Fruit fly (Drosophila melanogaster) whole organism, embryonic: Measurements from ENCODE around the gene Gss1.

Experiments used
- Abd-B ChIP-seq: fragments of 200-800 bp; sonication (Bioruptor generic); optimal IDR thresholded peaks from 2 replicates; lab custom pipeline; 2018; ENCODE audit warnings: missing biosample characterization, mild to moderate bottlenecking, missing genetic modification characterization, moderate library complexity
- Asciz ChIP-seq: fragments of 200-800 bp; sonication (Bioruptor generic); optimal IDR thresholded peaks from 2 replicates; lab custom pipeline; 2017; ENCODE audit warnings: missing biosample characterization, mild to moderate bottlenecking, missing genetic modification characterization, missing genetic modification reagents
- CG10209 ChIP-seq: fragments of 200-800 bp; sonication (Bioruptor generic); optimal IDR thresholded peaks from 3 replicates; lab custom pipeline; 2017; ENCODE audit warnings: missing biosample characterization, mild to moderate bottlenecking, missing genetic modification characterization, missing genetic modification reagents
- CG10366 ChIP-seq: fragments of 200-800 bp; sonication (Bioruptor generic); IDR thresholded peaks from 2 replicates; pipeline ENCODE4 v1.3.6; 2022; ENCODE audit warnings: missing biosample characterization, missing genetic modification characterization
- CG12236 ChIP-seq: fragments of 200-800 bp; sonication (Bioruptor generic); optimal IDR thresholded peaks from 2 replicates; lab custom pipeline; 2016; ENCODE audit warnings: missing biosample characterization, missing genetic modification characterization
- CG12299 ChIP-seq: fragments of 200-800 bp; sonication (Bioruptor generic); optimal IDR thresholded peaks from 2 replicates; lab custom pipeline; 2018; ENCODE audit warnings: missing biosample characterization, mild to moderate bottlenecking, missing genetic modification characterization
- CG13624 ChIP-seq: fragments of 200-800 bp; sonication (Bioruptor generic); optimal IDR thresholded peaks from 2 replicates; lab custom pipeline; 2016; ENCODE audit warnings: missing biosample characterization, missing genetic modification characterization
- CG14441 ChIP-seq: fragments of 200-800 bp; sonication (Bioruptor generic); IDR thresholded peaks from 2 replicates; pipeline ENCODE4 v1.3.6; 2022; ENCODE audit warnings: missing biosample characterization, missing genetic modification characterization
- CG15601 ChIP-seq: fragments of 200-800 bp; sonication (Bioruptor generic); optimal IDR thresholded peaks from 3 replicates; lab custom pipeline; 2019; ENCODE audit warnings: missing biosample characterization, mild to moderate bottlenecking, missing genetic modification characterization, moderate library complexity
- CG17829 ChIP-seq: fragments of 200-800 bp; optimal IDR thresholded peaks from 2 replicates; lab custom pipeline; 2019; ENCODE audit warnings: missing biosample characterization, mild to moderate bottlenecking, missing genetic modification characterization, moderate library complexity
- CG18262 ChIP-seq: fragments of 200-800 bp; optimal IDR thresholded peaks from 3 replicates; lab custom pipeline; 2019; ENCODE audit warnings: missing biosample characterization, mild to moderate bottlenecking, missing genetic modification characterization, moderate library complexity
- CG18764 ChIP-seq: fragments of 200-800 bp; sonication (Bioruptor generic); optimal IDR thresholded peaks from 3 replicates; lab custom pipeline; 2016; ENCODE audit warnings: missing biosample characterization, missing genetic modification characterization
- CG30403 ChIP-seq: fragments of 200-800 bp; sonication (Bioruptor generic); optimal IDR thresholded peaks from 3 replicates; lab custom pipeline; 2016; ENCODE audit warnings: missing biosample characterization, missing genetic modification characterization
- CG33557 ChIP-seq: fragments of 200-800 bp; sonication (Bioruptor generic); optimal IDR thresholded peaks from 2 replicates; lab custom pipeline; 2019; ENCODE audit warnings: missing biosample characterization, mild to moderate bottlenecking, missing genetic modification characterization, moderate library complexity
- CG3407 ChIP-seq: fragments of 200-800 bp; sonication (Bioruptor generic); optimal IDR thresholded peaks from 2 replicates; lab custom pipeline; 2018; ENCODE audit warnings: missing biosample characterization, mild to moderate bottlenecking, missing genetic modification characterization
- CG34224 ChIP-seq: fragments of 200-800 bp; sonication (Bioruptor generic); IDR thresholded peaks from 3 replicates; pipeline ENCODE4 v1.3.6; 2022; ENCODE audit warnings: missing biosample characterization, missing genetic modification characterization; ENCODE audit not compliant: partially characterized antibody
- CG34422 ChIP-seq: fragments of 200-800 bp; sonication (Bioruptor generic); IDR thresholded peaks from 3 replicates; pipeline ENCODE4 v1.3.6; 2022; ENCODE audit warnings: missing biosample characterization, missing genetic modification characterization
- CG3995 ChIP-seq: fragments of 200-800 bp; sonication (Bioruptor generic); optimal IDR thresholded peaks from 3 replicates; lab custom pipeline; 2016; ENCODE audit warnings: missing biosample characterization, missing genetic modification characterization
- CG42726 ChIP-seq: fragments of 200-800 bp; sonication (Bioruptor generic); IDR thresholded peaks from 2 replicates; pipeline ENCODE4 v1.3.6; 2022; ENCODE audit warnings: missing biosample characterization, missing genetic modification characterization; ENCODE audit not compliant: partially characterized antibody
- CG4282 ChIP-seq: fragments of 200-800 bp; sonication (Bioruptor generic); optimal IDR thresholded peaks from 2 replicates; lab custom pipeline; 2016; ENCODE audit warnings: missing biosample characterization, missing genetic modification characterization
- CrebB ChIP-seq: fragments of 200-800 bp; sonication (Bioruptor generic); optimal IDR thresholded peaks from 3 replicates; lab custom pipeline; 2018; ENCODE audit warnings: missing biosample characterization, mild to moderate bottlenecking, missing genetic modification characterization
- D19A ChIP-seq: fragments of 200-800 bp; optimal IDR thresholded peaks from 3 replicates; lab custom pipeline; 2019; ENCODE audit warnings: missing biosample characterization, mild to moderate bottlenecking, missing genetic modification characterization, moderate library complexity
- Dp ChIP-seq: fragments of 200-800 bp; sonication (Bioruptor generic); optimal IDR thresholded peaks from 2 replicates; lab custom pipeline; 2018; ENCODE audit warnings: missing biosample characterization, mild to moderate bottlenecking, missing genetic modification characterization, moderate library complexity
- Dref ChIP-seq: fragments of 200-800 bp; sonication (Bioruptor generic); IDR thresholded peaks from 2 replicates; pipeline ENCODE4 v1.3.6; 2022; ENCODE audit warnings: missing biosample characterization, missing genetic modification characterization
- Gsc ChIP-seq: fragments of 200-800 bp; sonication (Bioruptor generic); IDR thresholded peaks from 2 replicates; pipeline ENCODE4 v1.3.6; 2022; ENCODE audit warnings: missing biosample characterization, missing genetic modification characterization
- HHEX ChIP-seq: fragments of 200-800 bp; sonication (Bioruptor generic); optimal IDR thresholded peaks from 3 replicates; lab custom pipeline; 2017; ENCODE audit warnings: missing biosample characterization, mild to moderate bottlenecking, missing genetic modification characterization, missing genetic modification reagents
- HLHmδ ChIP-seq: fragments of 200-800 bp; sonication (Bioruptor generic); optimal IDR thresholded peaks from 2 replicates; lab custom pipeline; 2018; ENCODE audit warnings: missing biosample characterization, mild to moderate bottlenecking, missing genetic modification characterization, moderate library complexity
- Hr3 ChIP-seq: fragments of 200-800 bp; sonication (Bioruptor generic); optimal IDR thresholded peaks from 3 replicates; lab custom pipeline; 2016; ENCODE audit warnings: missing biosample characterization, missing genetic modification characterization
- Hr39 ChIP-seq: fragments of >200 bp; optimal IDR thresholded peaks from 2 replicates; lab custom pipeline; 2017
- MESR4 ChIP-seq: fragments of 200-800 bp; sonication (Bioruptor generic); optimal IDR thresholded peaks from 2 replicates; lab custom pipeline; 2018; ENCODE audit warnings: missing biosample characterization, mild to moderate bottlenecking, missing genetic modification characterization, moderate library complexity
- PHDP ChIP-seq: fragments of 200-800 bp; sonication (Bioruptor generic); optimal IDR thresholded peaks from 3 replicates; lab custom pipeline; 2018; ENCODE audit warnings: missing biosample characterization, mild to moderate bottlenecking, missing genetic modification characterization, moderate library complexity
- Sin3A ChIP-seq: fragments of >200 bp; optimal IDR thresholded peaks from 2 replicates; lab custom pipeline; 2018
- Usf ChIP-seq: fragments of 200-800 bp; sonication (Bioruptor generic); optimal IDR thresholded peaks from 2 replicates; lab custom pipeline; 2017; ENCODE audit warnings: missing genotype, missing biosample characterization, missing genetic modification characterization
- bigmax ChIP-seq: fragments of 200-800 bp; sonication (Bioruptor generic); optimal IDR thresholded peaks from 2 replicates; lab custom pipeline; 2018; ENCODE audit warnings: missing biosample characterization, mild to moderate bottlenecking, missing genetic modification characterization
- bowl ChIP-seq: fragments of 200-800 bp; sonication (Bioruptor generic); IDR thresholded peaks from 2 replicates; pipeline ENCODE4 v1.3.6; 2022; ENCODE audit warnings: missing biosample characterization, missing genetic modification characterization
- bsh ChIP-seq, 2 experiments: fragments of 200-800 bp; sonication (Bioruptor generic); optimal IDR thresholded peaks; 2 replicates each; lab custom pipeline; 2017 to 2018; ENCODE audit warnings: mild to moderate bottlenecking in 2 of 2, missing biosample characterization in 2 of 2, missing genetic modification characterization in 2 of 2, moderate library complexity in 1 of 2
- chn ChIP-seq: fragments of 200-800 bp; sonication (Bioruptor generic); optimal IDR thresholded peaks from 2 replicates; lab custom pipeline; 2016; ENCODE audit warnings: missing biosample characterization, missing genetic modification characterization
- dm ChIP-seq: fragments of 200-800 bp; sonication (Bioruptor generic); optimal IDR thresholded peaks from 3 replicates; lab custom pipeline; 2016; ENCODE audit warnings: missing biosample characterization, missing genetic modification characterization
- eve ChIP-seq, 2 experiments: fragments of >200 bp; optimal IDR thresholded peaks; 2 replicates each; lab custom pipeline; 2017; ENCODE audit warnings: missing biosample characterization in 2 of 2, missing genetic modification characterization in 2 of 2
- eyg ChIP-seq: fragments of 200-800 bp; sonication (Bioruptor generic); optimal IDR thresholded peaks from 3 replicates; lab custom pipeline; 2016; ENCODE audit warnings: missing biosample characterization, missing genetic modification characterization
- grau ChIP-seq: fragments of 200-800 bp; optimal IDR thresholded peaks from 3 replicates; lab custom pipeline; 2019; ENCODE audit warnings: missing biosample characterization, mild to moderate bottlenecking, missing genetic modification characterization, moderate library complexity
- mam ChIP-seq: fragments of 200-800 bp; sonication (Bioruptor generic); optimal IDR thresholded peaks from 3 replicates; lab custom pipeline; 2016; ENCODE audit warnings: missing biosample characterization, missing genetic modification characterization
- onecut ChIP-seq: fragments of 200-800 bp; sonication (Bioruptor generic); IDR thresholded peaks from 2 replicates; pipeline ENCODE4 v1.3.6; 2022; ENCODE audit warnings: missing biosample characterization, missing genetic modification characterization
- schlank ChIP-seq: fragments of 200-800 bp; sonication (Bioruptor generic); optimal IDR thresholded peaks from 2 replicates; lab custom pipeline; 2018; ENCODE audit warnings: missing biosample characterization, mild to moderate bottlenecking, missing genetic modification characterization
- slp2 ChIP-seq: fragments of 200-800 bp; sonication (Bioruptor generic); optimal IDR thresholded peaks from 2 replicates; lab custom pipeline; 2016; ENCODE audit warnings: missing biosample characterization, missing genetic modification characterization
- stc ChIP-seq: fragments of 200-800 bp; sonication (Bioruptor generic); IDR thresholded peaks from 2 replicates; pipeline ENCODE4 v1.3.6; 2022; ENCODE audit warnings: missing biosample characterization, missing genetic modification characterization
- unc-4 ChIP-seq: fragments of 200-800 bp; sonication (Bioruptor generic); IDR thresholded peaks from 2 replicates; pipeline ENCODE4 v1.3.6; 2022; ENCODE audit warnings: missing biosample characterization, missing genetic modification characterization; ENCODE audit not compliant: partially characterized antibody
- vfl ChIP-seq: fragments of 200-800 bp; sonication (Bioruptor generic); optimal IDR thresholded peaks from 2 replicates; lab custom pipeline; 2016; ENCODE audit warnings: missing biosample characterization, missing genetic modification characterization
- vvl ChIP-seq: fragments of 200-800 bp; sonication (Bioruptor generic); IDR thresholded peaks from 2 replicates; pipeline ENCODE4 v1.3.6; 2022; ENCODE audit warnings: missing biosample characterization, missing genetic modification characterization
- wek ChIP-seq: fragments of 200-800 bp; sonication (Bioruptor generic); optimal IDR thresholded peaks from 3 replicates; lab custom pipeline; 2018; ENCODE audit warnings: missing biosample characterization, mild to moderate bottlenecking, missing genetic modification characterization, moderate library complexity
- zfh1 ChIP-seq: fragments of 200-800 bp; sonication (Bioruptor generic); IDR thresholded peaks from 3 replicates; pipeline ENCODE4 v1.3.6; 2022; ENCODE audit warnings: missing biosample characterization, missing genetic modification characterization

Gene Gss1

DNA sequence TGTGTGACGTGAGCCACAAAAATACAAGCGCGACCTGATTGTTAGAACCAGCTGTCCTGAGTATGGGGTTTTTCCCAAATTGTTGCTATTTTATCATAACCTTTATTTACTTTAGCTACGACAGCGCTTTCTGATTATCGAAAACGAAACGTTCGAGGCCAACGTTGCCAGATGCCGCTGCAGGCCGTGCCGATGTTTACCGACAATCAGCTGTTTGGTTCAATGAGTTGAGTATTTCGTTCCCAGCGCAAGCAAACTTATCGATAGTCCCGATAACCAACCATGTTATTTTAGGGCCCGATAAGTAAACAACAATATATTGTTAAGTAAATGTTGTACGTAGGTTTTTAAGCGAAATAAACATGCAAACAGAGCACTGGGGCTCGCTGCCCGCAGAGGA lies 39.2 kb upstream of the Gss1 start, which contains the start of the genes CG15814 and Spt7 (continued):
- TF ChIP-seq mam (GFP tag; lab: Kevin White, UChicago) (peak; percentile 41), grau (tag; lab: Kevin White, UChicago) (peak; percentile 39), Dref (GFP tag; lab: Robert Waterston, UW) (peak; percentile 85), chn (GFP tag; lab: Kevin White, UChicago) (peak; percentile 23), CG34224 (GFP tag; lab: Robert Waterston, UW) (peak; percentile 89), CG10209 (GFP tag; lab: Kevin White, UChicago) (peak; percentile 58), unc-4 (GFP tag; lab: Robert Waterston, UW) (peak; percentile 87), bowl (GFP tag; lab: Robert Waterston, UW) (0 out of 2 replicates have a peak, but pooled peaks have one; percentile 8), onecut (GFP tag; lab: Robert Waterston, UW) (peak; percentile 16; the same call in 1 of the 2 replicates), CG13624 (GFP tag; lab: Kevin White, UChicago) (peak; percentile 20), Gsc (no peak), CG3995 (GFP tag; lab: Kevin White, UChicago) (peak; percentile 61), CG33557 (peak; percentile 30), CG12236 (GFP tag; lab: Kevin White, UChicago) (peak; percentile 37), vvl (peak; percentile 18; the same call in 1 of the 2 replicates), CG30403 (no peak), eve (GFP tag; optimal IDR thresholded peaks at IDR 0.05; lab: Kevin White, UChicago) (no peak), Asciz (GFP tag; lab: Kevin White, UChicago) (no peak), CrebB (tag; lab: Kevin White, UChicago) (peak; percentile 35), stc (GFP tag; lab: Robert Waterston, UW) (no peak), zfh1 (GFP tag; lab: Robert Waterston, UW) (peak; percentile 52; the same call in 1 of the 3 replicates), bsh (GFP tag; optimal IDR thresholded peaks at IDR 0.05; lab: Kevin White, UChicago) (peak in 1 of 2 experiments; percentile 2), schlank (tag; lab: Kevin White, UChicago) (peak; percentile 37), PHDP (tag; lab: Kevin White, UChicago) (peak; percentile 33), dm (peak; percentile 52), Dp (GFP tag; lab: Kevin White, UChicago) (peak; percentile 54), CG18262 (tag; lab: Kevin White, UChicago) (peak; percentile 6), CG10366 (GFP tag; lab: Robert Waterston, UW) (no peak), eyg (peak; percentile 51), slp2 (GFP tag; lab: Kevin White, UChicago) (peak; percentile 26), CG18764 (GFP tag; lab: Kevin White, UChicago) (peak; percentile 15), HLHmδ (GFP tag; lab: Kevin White, UChicago) (peak; percentile 13), CG14441 (peak; percentile 6; the same call in 1 of the 2 replicates), wek (GFP tag; lab: Kevin White, UChicago) (peak; percentile 35), vfl (peak; percentile 48), CG4282 (peak; percentile 31), Sin3A (lab: Kevin White, UChicago) (peak; percentile 82), D19A (no peak), CG34422 (peak; percentile 61; the same call in 2 of the 3 replicates), Abd-B (GFP tag; lab: Kevin White, UChicago) (peak; percentile 24), Usf (GFP tag; lab: Kevin White, UChicago) (no peak), CG12299 (tag; lab: Kevin White, UChicago) (peak; percentile 4), CG3407 (GFP tag; lab: Kevin White, UChicago) (peak; percentile 43), HHEX (GFP tag; lab: Kevin White, UChicago) (peak; percentile 30), Hr39 (lab: Kevin White, UChicago) (no peak), CG15601 (tag; lab: Kevin White, UChicago) (peak; percentile 40), bigmax (GFP tag; lab: Kevin White, UChicago) (peak; percentile 76), Hr3 (GFP tag; lab: Kevin White, UChicago) (no peak), MESR4 (peak; percentile 62), CG42726 (GFP tag; lab: Robert Waterston, UW) (peak; percentile 97), CG17829 (tag; lab: Kevin White, UChicago) (peak; percentile 62)
